Worm (Caenorhabditis elegans) whole organism, L4 larva: Measurements from ENCODE around the gene aldo-2.

Experiments
- F26F4.8 ChIP-seq: fragments of 200-800 bp; sonication (Bioruptor generic); conservative IDR thresholded peaks from 2 replicates; pipeline ENCODE4 v1.3.6; 2022; ENCODE audit warnings: missing genetic modification characterization, missing compliant biosample characterization
- T26A8.4 ChIP-seq: fragments of 200-800 bp; sonication (Bioruptor generic); IDR thresholded peaks from 2 replicates; pipeline ENCODE4 v1.3.6; 2022; ENCODE audit warnings: missing genetic modification characterization, missing compliant biosample characterization
- Y105C5A.15 ChIP-seq: fragments of 200-800 bp; sonication (Bioruptor generic); IDR thresholded peaks from 2 replicates; pipeline ENCODE4 v1.3.6; 2022; ENCODE audit warnings: missing genetic modification characterization, missing compliant biosample characterization
- Y48G9A.11 ChIP-seq: fragments of 200-800 bp; sonication (Bioruptor generic); IDR thresholded peaks from 2 replicates; pipeline ENCODE4 v1.3.6; 2022; ENCODE audit warnings: missing genetic modification reagents, missing genetic modification characterization, missing compliant biosample characterization
- ZK337.2 ChIP-seq: fragments of 200-800 bp; sonication (Bioruptor generic); IDR thresholded peaks from 2 replicates; pipeline ENCODE4 v1.3.6; 2022; ENCODE audit warnings: missing genetic modification reagents, missing genetic modification characterization, missing compliant biosample characterization
- ZK546.5 ChIP-seq, 2 experiments: sonication (generic microtip); optimal IDR thresholded peaks; 2 replicates each; lab custom pipeline; 2017; ENCODE audit warnings: missing biosample characterization in 2 of 2, missing genetic modification characterization in 2 of 2
- aha-1 ChIP-seq: fragments of 150-350 bp; peaks from one replicate; lab custom pipeline; 2014; ENCODE audit warnings: missing biosample characterization, missing genetic modification characterization
- attf-4 ChIP-seq: sonication (generic microtip); optimal IDR thresholded peaks from 3 replicates; lab custom pipeline; 2017; ENCODE audit warnings: missing biosample characterization, missing genetic modification characterization
- ceh-32 ChIP-seq: sonication (generic microtip); optimal IDR thresholded peaks from 2 replicates; lab custom pipeline; 2016; ENCODE audit warnings: mild to moderate bottlenecking, missing genetic modification characterization, missing compliant biosample characterization; ENCODE audit not compliant: poor library complexity
- ceh-44 ChIP-seq: fragments of 200-800 bp; sonication (Bioruptor generic); IDR thresholded peaks from 2 replicates; pipeline ENCODE4 v1.3.6; 2022; ENCODE audit warnings: missing genetic modification reagents, missing genetic modification characterization, missing compliant biosample characterization
- ces-1 ChIP-seq: fragments of 150-350 bp; sonication (generic microtip); optimal IDR thresholded peaks from 4 replicates; lab custom pipeline; 2014; ENCODE audit warnings: missing biosample characterization, missing genetic modification reagents, missing genetic modification characterization
- cey-2 ChIP-seq: sonication (generic microtip); optimal IDR thresholded peaks from 3 replicates; lab custom pipeline; 2017; ENCODE audit warnings: missing genetic modification characterization, mild to moderate bottlenecking, missing compliant biosample characterization, antibody characterized with exemption, borderline replicate concordance; ENCODE audit not compliant: insufficient read depth
- ctbp-1 ChIP-seq: fragments of 200-800 bp; sonication (Bioruptor generic); IDR thresholded peaks from 2 replicates; pipeline ENCODE4 v1.3.6; 2022; ENCODE audit warnings: missing genetic modification reagents, missing genetic modification characterization, missing compliant biosample characterization
- daf-19 ChIP-seq: fragments of 200-800 bp; sonication (Bioruptor generic); conservative IDR thresholded peaks from 2 replicates; pipeline ENCODE4 v1.3.6; 2022; ENCODE audit warnings: missing genetic modification characterization, missing compliant biosample characterization
- daf-8 ChIP-seq: fragments of 200-800 bp; sonication (Bioruptor generic); IDR thresholded peaks from 2 replicates; pipeline ENCODE4 v1.3.6; 2022; ENCODE audit warnings: missing genetic modification characterization, missing compliant biosample characterization
- dmd-8 ChIP-seq: fragments of 200-800 bp; sonication (Bioruptor generic); IDR thresholded peaks from 2 replicates; pipeline ENCODE4 v1.3.6; 2022; ENCODE audit warnings: missing genetic modification characterization, missing compliant biosample characterization
- dmd-9 ChIP-seq: fragments of 200-800 bp; sonication (Bioruptor generic); IDR thresholded peaks from 2 replicates; pipeline ENCODE4 v1.3.6; 2022; ENCODE audit warnings: missing genetic modification reagents, missing genetic modification characterization, missing compliant biosample characterization
- dve-1 ChIP-seq: sonication (generic microtip); optimal IDR thresholded peaks from 2 replicates; lab custom pipeline; 2017; ENCODE audit warnings: antibody characterized with exemption, mild to moderate bottlenecking, missing genetic modification characterization, missing compliant biosample characterization; ENCODE audit not compliant: insufficient read depth
- egl-43 ChIP-seq: fragments of 200-800 bp; sonication (Bioruptor generic); IDR thresholded peaks from 2 replicates; pipeline ENCODE4 v1.3.6; 2022; ENCODE audit warnings: missing genetic modification reagents, missing genetic modification characterization, missing compliant biosample characterization
- lim-7 ChIP-seq: fragments of 200-800 bp; sonication (Bioruptor generic); IDR thresholded peaks from 2 replicates; pipeline ENCODE4 v1.3.6; 2022; ENCODE audit warnings: missing genetic modification characterization, missing compliant biosample characterization
- lin-1 ChIP-seq: fragments of 200-800 bp; sonication (Bioruptor generic); IDR thresholded peaks from 2 replicates; pipeline ENCODE4 v1.3.6; 2022; ENCODE audit warnings: missing genetic modification reagents, missing genetic modification characterization, missing compliant biosample characterization
- lin-13 ChIP-seq: fragments of 150-350 bp; optimal IDR thresholded peaks from 2 replicates; lab custom pipeline; 2014; ENCODE audit warnings: missing biosample characterization, missing genetic modification reagents, missing genetic modification characterization
- lin-29 ChIP-seq: fragments of 200-800 bp; sonication (Bioruptor generic); IDR thresholded peaks from 2 replicates; pipeline ENCODE4 v1.3.6; 2022; ENCODE audit warnings: missing genetic modification reagents, missing genetic modification characterization, missing compliant biosample characterization
- madf-5 ChIP-seq, 2 experiments: fragments of 200-800 bp; sonication (Bioruptor generic); IDR thresholded peaks; 2 replicates each; pipeline ENCODE4 v1.3.6; 2022; ENCODE audit warnings: missing compliant biosample characterization in 2 of 2, missing genetic modification characterization in 2 of 2
- mes-2 ChIP-seq: sonication (generic microtip); optimal IDR thresholded peaks from 2 replicates; lab custom pipeline; 2016; ENCODE audit warnings: missing genotype, mild to moderate bottlenecking, missing genetic modification characterization, missing compliant biosample characterization; ENCODE audit not compliant: poor library complexity, severe bottlenecking
- mxl-2 ChIP-seq: fragments of 200-800 bp; sonication (Bioruptor generic); conservative IDR thresholded peaks from 2 replicates; pipeline ENCODE4 v1.3.6; 2022; ENCODE audit warnings: missing genetic modification reagents, missing genetic modification characterization, missing compliant biosample characterization
- mxl-3 ChIP-seq: fragments of 200-800 bp; sonication (Bioruptor generic); optimal IDR thresholded peaks from 2 replicates; lab custom pipeline; 2018; ENCODE audit warnings: mild to moderate bottlenecking, missing genetic modification characterization, missing compliant biosample characterization
- nhr-10 ChIP-seq: fragments of 150-350 bp; optimal IDR thresholded peaks from 2 replicates; lab custom pipeline; 2014; ENCODE audit warnings: missing biosample characterization, missing genetic modification characterization
- nhr-102 ChIP-seq: sonication (generic microtip); optimal IDR thresholded peaks from 2 replicates; lab custom pipeline; 2016; ENCODE audit warnings: mild to moderate bottlenecking, missing genetic modification characterization, moderate library complexity, missing compliant biosample characterization
- nhr-11 ChIP-seq: fragments of 150-350 bp; optimal IDR thresholded peaks from 2 replicates; lab custom pipeline; 2014; ENCODE audit warnings: missing biosample characterization, missing genetic modification characterization
- nhr-25 ChIP-seq: sonication (generic microtip); optimal IDR thresholded peaks from 2 replicates; lab custom pipeline; 2017; ENCODE audit warnings: missing genetic modification characterization, mild to moderate bottlenecking, missing compliant biosample characterization, antibody characterized with exemption, moderate library complexity, borderline replicate concordance; ENCODE audit not compliant: insufficient read depth
- nhr-41 ChIP-seq: fragments of 200-800 bp; sonication (Bioruptor generic); IDR thresholded peaks from 2 replicates; pipeline ENCODE4 v1.3.6; 2022; ENCODE audit warnings: missing genetic modification reagents, missing genetic modification characterization, missing compliant biosample characterization
- nhr-48 ChIP-seq: sonication (generic microtip); optimal IDR thresholded peaks from 2 replicates; lab custom pipeline; 2016; ENCODE audit warnings: mild to moderate bottlenecking, missing genetic modification characterization, missing compliant biosample characterization
- nhr-6 ChIP-seq: fragments of 150-350 bp; optimal IDR thresholded peaks from 2 replicates; lab custom pipeline; 2014; ENCODE audit warnings: missing biosample characterization, missing genetic modification characterization
- nhr-76 ChIP-seq: fragments of 150-350 bp; optimal IDR thresholded peaks from 2 replicates; lab custom pipeline; 2014; ENCODE audit warnings: missing biosample characterization, missing genetic modification characterization
- php-3 ChIP-seq: fragments of 200-800 bp; sonication (Bioruptor generic); IDR thresholded peaks from 2 replicates; pipeline ENCODE4 v1.3.6; 2022; ENCODE audit warnings: missing genetic modification reagents, missing genetic modification characterization, missing compliant biosample characterization
- rbr-2 ChIP-seq: sonication (generic microtip); optimal IDR thresholded peaks from 2 replicates; lab custom pipeline; 2016; ENCODE audit warnings: missing genotype, missing genetic modification characterization, missing compliant biosample characterization
- saeg-2 ChIP-seq: fragments of 200-800 bp; sonication (Bioruptor generic); IDR thresholded peaks from 2 replicates; pipeline ENCODE4 v1.3.6; 2022; ENCODE audit warnings: missing genetic modification reagents, missing genetic modification characterization, missing compliant biosample characterization
- sdz-12 ChIP-seq: fragments of 200-800 bp; sonication (Bioruptor generic); optimal IDR thresholded peaks from 2 replicates; lab custom pipeline; 2018; ENCODE audit warnings: mild to moderate bottlenecking, missing genetic modification characterization, missing compliant biosample characterization
- set-16 ChIP-seq: fragments of 200-800 bp; sonication (Bioruptor generic); IDR thresholded peaks from 2 replicates; pipeline ENCODE4 v1.3.6; 2022; ENCODE audit warnings: missing genetic modification reagents, missing genetic modification characterization, missing compliant biosample characterization
- spr-3 ChIP-seq: fragments of 200-800 bp; sonication (Bioruptor generic); optimal IDR thresholded peaks from 2 replicates; lab custom pipeline; 2018; ENCODE audit warnings: mild to moderate bottlenecking, missing genetic modification characterization, missing compliant biosample characterization
- tag-97 ChIP-seq: fragments of 200-800 bp; sonication (Bioruptor generic); IDR thresholded peaks from 2 replicates; pipeline ENCODE4 v1.3.6; 2022; ENCODE audit warnings: missing genetic modification characterization, missing compliant biosample characterization
- tra-1 ChIP-seq: fragments of 200-800 bp; sonication (Bioruptor generic); IDR thresholded peaks from 2 replicates; pipeline ENCODE4 v1.3.6; 2022; ENCODE audit warnings: missing genetic modification reagents, missing genetic modification characterization, missing compliant biosample characterization
- unc-130 ChIP-seq: sonication (generic microtip); optimal IDR thresholded peaks from 2 replicates; lab custom pipeline; 2016; ENCODE audit warnings: missing genetic modification reagents, missing genetic modification characterization, missing compliant biosample characterization
- unc-62 ChIP-seq, 3 experiments: fragments of 150-350 bp in 1 of 3; sonication (generic microtip); optimal IDR thresholded peaks in 2 of 3; peaks in 1 of 3; 1 replicate in 1 of 3; 2 replicates in 2 of 3; lab custom pipeline; 2014 to 2017; ENCODE audit warnings: missing biosample characterization in 3 of 3, missing genetic modification characterization in 3 of 3, missing genetic modification reagents in 3 of 3, missing genotype in 1 of 3
- zfp-3 ChIP-seq: fragments of 200-800 bp; sonication (Bioruptor generic); conservative IDR thresholded peaks from 2 replicates; pipeline ENCODE4 v1.3.6; 2022; ENCODE audit warnings: missing genetic modification reagents, missing genetic modification characterization, missing compliant biosample characterization
- zip-11 ChIP-seq: fragments of 200-800 bp; sonication (Bioruptor generic); IDR thresholded peaks from 2 replicates; pipeline ENCODE4 v1.3.6; 2022; ENCODE audit warnings: missing genetic modification characterization, missing compliant biosample characterization
- zip-2 ChIP-seq: fragments of 150-350 bp; optimal IDR thresholded peaks from 2 replicates; lab custom pipeline; 2014; ENCODE audit warnings: missing biosample characterization, missing genetic modification characterization
- ztf-11 ChIP-seq: fragments of 150-350 bp; optimal IDR thresholded peaks from 2 replicates; lab custom pipeline; 2014; ENCODE audit warnings: missing biosample characterization, missing genetic modification characterization
- ztf-7 ChIP-seq: fragments of 150-350 bp; optimal IDR thresholded peaks from 2 replicates; lab custom pipeline; 2014; ENCODE audit warnings: missing biosample characterization, missing genetic modification characterization

The aldo-2 gene

ce11 chrIII:5876140-5876675 is at the start of gene aldo-2:
Gene aldo-2 (minus strand): TSS chrIII:5876625.
- no peak for TF ChIP-seq aha-1 (tag; lab: Kevin White, UChicago)
- TF ChIP-seq nhr-6 = no peak
- no peak for TF ChIP-seq zip-2 (tag; lab: Kevin White, UChicago)
- TF ChIP-seq dmd-9 (GFP tag; lab: Robert Waterston, UW) = no peak
- TF ChIP-seq ctbp-1 = no peak
- no peak for TF ChIP-seq php-3 (GFP tag; lab: Robert Waterston, UW)
- TF ChIP-seq nhr-11 = no peak
- peak; percentile 12 for TF ChIP-seq mes-2 (tag; lab: Kevin White, UChicago)
- TF ChIP-seq F26F4.8 (GFP tag; lab: Robert Waterston, UW) = no peak
- no peak for TF ChIP-seq nhr-76 (tag; lab: Kevin White, UChicago)
- TF ChIP-seq ZK337.2 (GFP tag; lab: Robert Waterston, UW) = 0 out of 2 replicates have a peak, but pooled peaks have one; percentile 19
- peak; percentile 12 for TF ChIP-seq dve-1 (tag; lab: Kevin White, UChicago)
- TF ChIP-seq tra-1 (GFP tag; lab: Robert Waterston, UW) = 0 out of 2 replicates have a peak, but pooled peaks have one; percentile 11
- no peak for TF ChIP-seq set-16 (GFP tag; lab: Robert Waterston, UW)
- no peak for TF ChIP-seq ceh-32 (tag; lab: Kevin White, UChicago)
- no peak for TF ChIP-seq lin-1
- no peak for TF ChIP-seq zip-11
- TF ChIP-seq Y48G9A.11 (GFP tag; lab: Robert Waterston, UW) = peak; percentile 37; the same call in 1 of the 2 replicates
- TF ChIP-seq ztf-7 (tag; lab: Kevin White, UChicago) = no peak
- TF ChIP-seq sdz-12 = no peak
- TF ChIP-seq mxl-2 (GFP tag; lab: Robert Waterston, UW) = no peak
- no peak for TF ChIP-seq dmd-8 (GFP tag; lab: Robert Waterston, UW)
- no peak for TF ChIP-seq nhr-41 (GFP tag; lab: Robert Waterston, UW)
- TF ChIP-seq egl-43 = peak; percentile 59; the same call in 1 of the 2 replicates
- no peak for TF ChIP-seq zfp-3
- TF ChIP-seq madf-5 (GFP tag; IDR thresholded peaks at IDR 0.05; lab: Robert Waterston, UW) = no peak
- no peak for TF ChIP-seq nhr-10 (tag; lab: Kevin White, UChicago)
- no peak for TF ChIP-seq nhr-102
- no peak for TF ChIP-seq T26A8.4 (GFP tag; lab: Robert Waterston, UW)
- no peak for TF ChIP-seq ztf-11 (tag; lab: Kevin White, UChicago)
- peak; percentile 43 for TF ChIP-seq mxl-3 (GFP tag; lab: Kevin White, UChicago)
- no peak for TF ChIP-seq Y105C5A.15 (GFP tag; lab: Robert Waterston, UW)
- no peak for TF ChIP-seq rbr-2 (tag; lab: Kevin White, UChicago)
- no peak for TF ChIP-seq ceh-44 (GFP tag; lab: Robert Waterston, UW)
- TF ChIP-seq spr-3 (GFP tag; lab: Kevin White, UChicago) = no peak
- no peak for TF ChIP-seq tag-97 (GFP tag; lab: Robert Waterston, UW)
- TF ChIP-seq ZK546.5 (tag; optimal IDR thresholded peaks at IDR 0.05; lab: Kevin White, UChicago) = no peak
- TF ChIP-seq unc-130 = peak; percentile 63
- TF ChIP-seq cey-2 (tag; lab: Kevin White, UChicago) = no peak
- TF ChIP-seq nhr-48 (tag; lab: Kevin White, UChicago) = no peak
- peak in 1 of 2 experiments; percentile 96 for TF ChIP-seq unc-62 (GFP tag; optimal IDR thresholded peaks at IDR 0.05 in 1 of 2; lab: Kevin White, UChicago)
- TF ChIP-seq unc-62 (tag; optimal IDR thresholded peaks at IDR 0.05; lab: Kevin White, UChicago) = no peak
- TF ChIP-seq daf-19 = no peak
- TF ChIP-seq ces-1 (GFP tag; lab: Kevin White, UChicago) = no peak
- no peak for TF ChIP-seq lin-29 (GFP tag; lab: Robert Waterston, UW)
- no peak for TF ChIP-seq nhr-25 (tag; lab: Kevin White, UChicago)
- 0 out of 2 replicates have a peak, but pooled peaks have one; percentile 27 for TF ChIP-seq lim-7 (GFP tag; lab: Robert Waterston, UW)
- TF ChIP-seq lin-13 = peak; percentile 32
- no peak for TF ChIP-seq saeg-2
- no peak for TF ChIP-seq daf-8 (GFP tag; lab: Robert Waterston, UW)
- no peak for TF ChIP-seq attf-4
